Fruit fly (Drosophila melanogaster) whole organism: ENCODE measurements around the gene dsx.

Experiments
- EcR ChIP-seq, 2 experiments: fragments of >200 bp; optimal IDR thresholded peaks; 2 replicates each; lab custom pipeline; 2017; ENCODE audit warnings: missing biosample characterization in 2 of 2, missing genetic modification characterization in 2 of 2, missing genetic modification reagents in 2 of 2
- psq ChIP-seq: fragments of >200 bp; optimal IDR thresholded peaks from 2 replicates; lab custom pipeline; 2017

DNA sequence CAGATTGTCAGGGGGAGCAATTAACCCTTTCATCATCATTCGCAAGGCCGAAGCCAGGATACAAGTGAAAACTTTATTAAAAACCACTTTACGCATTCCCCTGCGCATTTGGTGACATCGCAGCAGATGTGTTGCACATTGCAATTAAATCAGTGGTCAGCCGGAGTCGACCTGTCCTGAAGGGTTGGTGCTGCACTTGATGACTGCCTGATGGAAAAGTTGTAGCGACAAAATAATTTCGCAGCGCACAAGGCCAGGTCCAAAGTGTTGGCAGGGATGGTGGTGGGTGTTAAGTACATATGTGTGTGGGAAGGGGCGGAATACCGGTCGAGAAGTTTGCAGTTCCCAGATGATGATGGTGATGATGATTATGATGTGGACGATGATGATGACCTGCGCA, 5.0 kb upstream of the dsx start:
- TF ChIP-seq EcR (GFP tag; optimal IDR thresholded peaks at IDR 0.05; lab: Kevin White, UChicago) = no peak
- no peak for TF ChIP-seq psq (lab: Kevin White, UChicago)
